Fruit fly (Drosophila melanogaster): ENCODE measurements around the gene Atg1.

Gene Atg1

dm6 chr3L:12734550-12735012 is 70.3 kb downstream of the Atg1 start, which contains the start of the genes SmD1 and Ptp69D (continued):
- TF ChIP-seq NC2α (GFP tag; optimal IDR thresholded peaks at IDR 0.05) (no peak), CG18011 (GFP tag; optimal IDR thresholded peaks at IDR 0.05) (no peak), danr (GFP tag; IDR thresholded peaks at IDR 0.05) (no peak), stc (GFP tag; IDR thresholded peaks at IDR 0.05) (no peak), CG8944 (GFP tag; optimal IDR thresholded peaks at IDR 0.05) (no peak), lbe (GFP tag; optimal IDR thresholded peaks at IDR 0.05) (no peak), CG10565 (GFP tag; optimal IDR thresholded peaks at IDR 0.05) (no peak), Opbp (GFP tag; IDR thresholded peaks at IDR 0.05; ENCODE audit: partially characterized antibody) (peak; percentile 70; the same call in 2 of the 3 replicates), GATAe (GFP tag; conservative IDR thresholded peaks at IDR 0.05) (no peak), sisA (GFP tag; IDR thresholded peaks at IDR 0.05) (no peak), CG12769 (tag; optimal IDR thresholded peaks at IDR 0.05) (no peak), HLH3B (GFP tag; IDR thresholded peaks at IDR 0.05) (no peak), CHES-1-like (GFP tag; optimal IDR thresholded peaks at IDR 0.05) (no peak), CG4730 (GFP tag; IDR thresholded peaks at IDR 0.05) (no peak), tin (GFP tag; optimal IDR thresholded peaks at IDR 0.05) (no peak), gsb (GFP tag; IDR thresholded peaks at IDR 0.05) (no peak), CG15514 (GFP tag; optimal IDR thresholded peaks at IDR 0.05) (peak; percentile 65), ken (GFP tag; IDR thresholded peaks at IDR 0.05) (no peak), bcd (GFP tag; optimal IDR thresholded peaks at IDR 0.05) (no peak), D19A (tag; optimal IDR thresholded peaks at IDR 0.05) (peak; percentile 14), CG17568 (GFP tag; optimal IDR thresholded peaks at IDR 0.05) (no peak), Lhr (GFP tag; optimal IDR thresholded peaks at IDR 0.05) (peak; percentile 39), CG7987 (GFP tag; optimal IDR thresholded peaks at IDR 0.05) (no peak), CG33213 (GFP tag; optimal IDR thresholded peaks at IDR 0.05) (no peak), Sin3A (optimal IDR thresholded peaks at IDR 0.05) (peak; percentile 86), ATbp (GFP tag; optimal IDR thresholded peaks at IDR 0.05) (no peak), Xbp1 (GFP tag; optimal IDR thresholded peaks at IDR 0.05) (peak; percentile 6), en (GFP tag; optimal IDR thresholded peaks at IDR 0.05) (no peak), tgo (GFP tag; IDR thresholded peaks at IDR 0.05) (no peak), zen (tag; optimal IDR thresholded peaks at IDR 0.05) (no peak), CG10321 (GFP tag; IDR thresholded peaks at IDR 0.05) (no peak), CG17829 (tag; optimal IDR thresholded peaks at IDR 0.05) (peak; percentile 24), CG12659 (GFP tag; optimal IDR thresholded peaks at IDR 0.05) (peak; percentile 87), CoRest (tag; optimal IDR thresholded peaks at IDR 0.05) (no peak), Dp (GFP tag; optimal IDR thresholded peaks at IDR 0.05) (peak; percentile 12), CG17361 (GFP tag; IDR thresholded peaks at IDR 0.05) (peak; percentile 65; the same call in 2 of the 3 replicates), CG8290 (GFP tag; optimal IDR thresholded peaks at IDR 0.05) (peak; percentile 20), CG8290 (tag; optimal IDR thresholded peaks at IDR 0.05) (no peak), CG5953 (GFP tag; IDR thresholded peaks at IDR 0.05) (no peak), Ada2b (GFP tag; IDR thresholded peaks at IDR 0.05) (no peak), p53 (GFP tag; optimal IDR thresholded peaks at IDR 0.05) (no peak), pum (GFP tag; optimal IDR thresholded peaks at IDR 0.05) (no peak), CG12744 (GFP tag; optimal IDR thresholded peaks at IDR 0.05) (no peak), fd64A (GFP tag; optimal IDR thresholded peaks at IDR 0.05) (no peak), onecut (GFP tag; IDR thresholded peaks at IDR 0.05) (no peak), cad (GFP tag; optimal IDR thresholded peaks at IDR 0.05) (no peak), dysf (GFP tag; IDR thresholded peaks at IDR 0.05) (no peak), bigmax (GFP tag; optimal IDR thresholded peaks at IDR 0.05) (peak; percentile 64), salm (tag; optimal IDR thresholded peaks at IDR 0.05) (no peak), Mad (GFP tag; optimal IDR thresholded peaks at IDR 0.05) (no peak), Dfd (GFP tag; optimal IDR thresholded peaks at IDR 0.05) (no peak), run (tag; optimal IDR thresholded peaks at IDR 0.05) (no peak), Dek (tag; optimal IDR thresholded peaks at IDR 0.05) (no peak)

Data from whole organism, embryonic.